Comparison of ENCODE assay signal across 5 fruit fly cellular contexts in genomic region chr3L:20732492-20732891, dm6.
A peak's percentile ranks its signal among the peaks of the same experiment; 100 is the strongest.
TF ChIP-seq lines count a peak whose summit lies in the region.

No protein-coding gene starts in this region.

- no peak for TF ChIP-seq CTCF in whole organism, embryonic (GFP tag; optimal IDR thresholded peaks at IDR 0.05; lab: Kevin White, UChicago)

TF ChIP-seq in whole organism, adult, 20 proteins besides CTCF, POLR2A, EP300 and RAD21:
- TF ChIP-seq tj (GFP tag; optimal IDR thresholded peaks at IDR 0.05; lab: Kevin White, UChicago) (peak; percentile 37), toe (GFP tag; optimal IDR thresholded peaks at IDR 0.05; lab: Kevin White, UChicago) (no peak), Clk (GFP tag; optimal IDR thresholded peaks at IDR 0.05; lab: Kevin White, UChicago) (no peak)
TF ChIP-seq in whole organism, adult: peak in this region for 1.

TF ChIP-seq in whole organism, embryonic, 481 proteins besides CTCF, POLR2A, EP300 and RAD21:
- no peak for TF ChIP-seq sob (GFP tag; IDR thresholded peaks at IDR 0.05; lab: Robert Waterston, UW)
- no peak for TF ChIP-seq CG12299 (tag; optimal IDR thresholded peaks at IDR 0.05; lab: Kevin White, UChicago)
- no peak for TF ChIP-seq Hand (GFP tag; optimal IDR thresholded peaks at IDR 0.05; lab: Kevin White, UChicago)
- 0 out of 2 replicates have a peak, but pooled peaks have one; percentile 33 for TF ChIP-seq Awh (GFP tag; IDR thresholded peaks at IDR 0.05; lab: Robert Waterston, UW)
- TF ChIP-seq lmd (GFP tag; IDR thresholded peaks at IDR 0.05; lab: Robert Waterston, UW) = 0 out of 2 replicates have a peak, but pooled peaks have one; percentile 19
- peak; percentile 31; the same call in 2 of the 3 replicates for TF ChIP-seq row (GFP tag; IDR thresholded peaks at IDR 0.05; lab: Robert Waterston, UW)
- TF ChIP-seq CG11247 (GFP tag; IDR thresholded peaks at IDR 0.05; lab: Robert Waterston, UW) = 0 out of 2 replicates have a peak, but pooled peaks have one; percentile 18
- 0 out of 3 replicates have a peak, but pooled peaks have one; percentile 15 for TF ChIP-seq CG6175 (GFP tag; IDR thresholded peaks at IDR 0.05; lab: Robert Waterston, UW)
- TF ChIP-seq slbo (GFP tag; IDR thresholded peaks at IDR 0.05; lab: Robert Waterston, UW) = peak; percentile 32; the same call in 1 of the 2 replicates
- peak; percentile 6 for TF ChIP-seq fd3F (GFP tag; optimal IDR thresholded peaks at IDR 0.05; lab: Kevin White, UChicago)
- peak; percentile 2 for TF ChIP-seq D19A (tag; optimal IDR thresholded peaks at IDR 0.05; lab: Kevin White, UChicago)
- 0 out of 2 replicates have a peak, but pooled peaks have one; percentile 22 for TF ChIP-seq Rfx (GFP tag; IDR thresholded peaks at IDR 0.05; lab: Robert Waterston, UW)
- peak; percentile 59 for TF ChIP-seq Med (GFP tag; lab: Kevin White, UChicago)
TF ChIP-seq in whole organism, embryonic: peak in this region for 10.

TF ChIP-seq in whole organism, prepupa, 60 proteins besides CTCF, POLR2A, EP300 and RAD21 (continues in another document):
- TF ChIP-seq net (GFP tag; optimal IDR thresholded peaks at IDR 0.05; lab: Kevin White, UChicago) (no peak), CG7368 (GFP tag; optimal IDR thresholded peaks at IDR 0.05; lab: Kevin White, UChicago) (no peak), ss (GFP tag; optimal IDR thresholded peaks at IDR 0.05; lab: Kevin White, UChicago) (peak in 1 of 2 experiments; percentile 21), CG11294 (GFP tag; IDR thresholded peaks at IDR 0.05; lab: Robert Waterston, UW) (no peak), CG9139 (GFP tag; optimal IDR thresholded peaks at IDR 0.05; lab: Kevin White, UChicago) (no peak), acj6 (GFP tag; optimal IDR thresholded peaks at IDR 0.05; lab: Kevin White, UChicago) (peak; percentile 30), CG34406 (GFP tag; optimal IDR thresholded peaks at IDR 0.05; lab: Kevin White, UChicago) (no peak), vri (GFP tag; optimal IDR thresholded peaks at IDR 0.05; lab: Kevin White, UChicago) (no peak), CG6276 (GFP tag; optimal IDR thresholded peaks at IDR 0.05; lab: Kevin White, UChicago) (no peak), Blimp-1 (GFP tag; optimal IDR thresholded peaks at IDR 0.05; lab: Kevin White, UChicago) (no peak), CG8632 (GFP tag; optimal IDR thresholded peaks at IDR 0.05; lab: Kevin White, UChicago) (no peak), Sox102F (GFP tag; optimal IDR thresholded peaks at IDR 0.05; lab: Kevin White, UChicago) (no peak), Smox (GFP tag; optimal IDR thresholded peaks at IDR 0.05; lab: Kevin White, UChicago) (no peak), CG3919 (GFP tag; optimal IDR thresholded peaks at IDR 0.05; lab: Kevin White, UChicago) (no peak), pdm3 (GFP tag; optimal IDR thresholded peaks at IDR 0.05; lab: Kevin White, UChicago) (no peak), Met (GFP tag; optimal IDR thresholded peaks at IDR 0.05; lab: Kevin White, UChicago) (no peak), CG11902 (GFP tag; optimal IDR thresholded peaks at IDR 0.05; lab: Kevin White, UChicago) (no peak), CG11762 (GFP tag; optimal IDR thresholded peaks at IDR 0.05; lab: Kevin White, UChicago; ENCODE audit: insufficient read depth) (no peak), CG6163 (GFP tag; IDR thresholded peaks at IDR 0.05; lab: Robert Waterston, UW) (no peak), CG1621 (tag; optimal IDR thresholded peaks at IDR 0.05; lab: Kevin White, UChicago) (no peak), salr (GFP tag; optimal IDR thresholded peaks at IDR 0.05; lab: Kevin White, UChicago) (no peak), CG6792 (GFP tag; optimal IDR thresholded peaks at IDR 0.05; lab: Kevin White, UChicago) (no peak), Hr38 (GFP tag; optimal IDR thresholded peaks at IDR 0.05; lab: Kevin White, UChicago) (no peak), dsx (GFP tag; optimal IDR thresholded peaks at IDR 0.05; lab: Kevin White, UChicago; ENCODE audit: poor library complexity, severe bottlenecking) (no peak), CG6854 (GFP tag; optimal IDR thresholded peaks at IDR 0.05; lab: Kevin White, UChicago) (no peak)

TF ChIP-seq in whole organism, pupa, 21 proteins besides CTCF, POLR2A, EP300 and RAD21:
- TF ChIP-seq CG34367 (tag; optimal IDR thresholded peaks at IDR 0.05; lab: Kevin White, UChicago) = no peak
- 0 out of 3 replicates have a peak, but pooled peaks have one; percentile 28 for TF ChIP-seq CG4496 (GFP tag; IDR thresholded peaks at IDR 0.05; lab: Robert Waterston, UW)
- TF ChIP-seq CG10348 (GFP tag; IDR thresholded peaks at IDR 0.05; lab: Robert Waterston, UW) = no peak
- peak; percentile 4 for TF ChIP-seq CG9948 (tag; optimal IDR thresholded peaks at IDR 0.05; lab: Kevin White, UChicago)
- no peak for TF ChIP-seq D1 (tag; optimal IDR thresholded peaks at IDR 0.05; lab: Kevin White, UChicago)
- TF ChIP-seq CG8159 (tag; optimal IDR thresholded peaks at IDR 0.05; lab: Kevin White, UChicago) = peak; percentile 31
- TF ChIP-seq CG15710 (tag; optimal IDR thresholded peaks at IDR 0.05; lab: Kevin White, UChicago) = no peak
- TF ChIP-seq EcR (GFP tag; optimal IDR thresholded peaks at IDR 0.05; lab: Kevin White, UChicago) = no peak
- no peak for TF ChIP-seq CG17806 (tag; optimal IDR thresholded peaks at IDR 0.05; lab: Kevin White, UChicago)
- no peak for TF ChIP-seq gl (tag; optimal IDR thresholded peaks at IDR 0.05; lab: Kevin White, UChicago)

TF ChIP-seq in whole organism, wandering third instar larva, 38 proteins besides CTCF, POLR2A, EP300 and RAD21:
- no peak for TF ChIP-seq fru (GFP tag; optimal IDR thresholded peaks at IDR 0.05; lab: Kevin White, UChicago)
- TF ChIP-seq Jra (GFP tag; optimal IDR thresholded peaks at IDR 0.05; lab: Kevin White, UChicago) = no peak
- TF ChIP-seq woc (GFP tag; optimal IDR thresholded peaks at IDR 0.05; lab: Kevin White, UChicago) = peak; percentile 24
